Worm (Caenorhabditis elegans): ENCODE data around the gene C04B4.5.

The C04B4.5 gene

DNA sequence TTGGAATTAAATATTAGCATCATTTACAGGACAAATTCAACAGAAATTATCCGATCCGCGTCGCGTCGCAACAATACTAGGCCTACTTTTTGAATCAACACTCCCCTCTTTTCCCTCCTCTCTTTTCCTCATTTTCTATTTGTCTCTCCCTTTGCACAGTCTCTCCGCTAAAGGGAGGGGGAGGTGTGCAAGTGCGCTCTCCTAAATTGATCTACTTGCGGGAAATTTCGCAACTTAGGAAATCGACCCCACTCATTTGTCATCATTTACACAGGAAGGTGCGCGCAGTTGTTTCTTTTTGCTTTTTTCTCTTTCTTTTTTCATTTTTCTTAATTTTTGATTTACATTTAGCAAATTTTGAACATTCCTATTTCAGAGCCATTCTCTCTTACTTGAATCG, 5.2 kb downstream of the C04B4.5 start, which contains the start of gene C04B4.2:
Gene C04B4.2 (plus strand): TSS at position 371 of the 400 bp plus-strand sequence.
- TF ChIP-seq tbx-37 (GFP tag; conservative IDR thresholded peaks at IDR 0.05) (no peak), ceh-13 (GFP tag; optimal IDR thresholded peaks at IDR 0.05) (no peak), F13C5.2 (tag; optimal IDR thresholded peaks at IDR 0.05) (no peak), scrt-1 (GFP tag; IDR thresholded peaks at IDR 0.05) (no peak), B0310.2 (tag; optimal IDR thresholded peaks at IDR 0.05) (no peak), ets-7 (tag; optimal IDR thresholded peaks at IDR 0.05) (no peak), hmbx-1 (tag; optimal IDR thresholded peaks at IDR 0.05) (no peak), pes-1 (GFP tag; IDR thresholded peaks at IDR 0.05) (no peak), hmg-4 (GFP tag; optimal IDR thresholded peaks at IDR 0.05) (no peak), hnd-1 (tag; optimal IDR thresholded peaks at IDR 0.05) (no peak), tra-4 (tag; optimal IDR thresholded peaks at IDR 0.05) (no peak), ama-1 (optimal IDR thresholded peaks at IDR 0.05) (no peak), ceh-36 (tag; optimal IDR thresholded peaks at IDR 0.05) (no peak), aly-1 (tag; optimal IDR thresholded peaks at IDR 0.05) (no peak), flt-1 (GFP tag; IDR thresholded peaks at IDR 0.05) (no peak), sea-1 (GFP tag; conservative IDR thresholded peaks at IDR 0.05) (no peak), tbx-11 (GFP tag; IDR thresholded peaks at IDR 0.05) (no peak)

DNA sequence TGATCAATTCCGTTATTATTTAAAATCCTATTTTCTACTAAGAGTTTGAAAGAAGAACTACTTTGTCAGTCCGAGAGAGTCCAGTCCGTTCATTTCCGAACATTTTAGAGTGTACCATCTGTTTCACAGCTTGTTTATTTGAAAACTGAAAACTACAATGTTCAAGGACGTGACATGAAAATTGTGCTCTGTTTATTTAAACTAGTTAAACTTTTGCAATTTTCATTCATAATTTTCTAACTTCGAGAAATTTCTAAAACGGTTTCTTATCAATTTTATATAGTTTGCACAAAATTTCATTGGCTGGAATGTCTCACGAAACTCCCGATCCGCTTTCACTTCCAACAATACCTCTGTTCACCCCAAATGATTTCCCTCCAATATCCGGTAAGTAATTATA, 7.7 kb downstream of the C04B4.5 start, which contains the start of gene C04B4.1:
Gene C04B4.1 (plus strand): TSS at position 301 of the 400 bp plus-strand sequence.
- TF ChIP-seq aly-1 (tag; optimal IDR thresholded peaks at IDR 0.05) (no peak), tbx-11 (GFP tag; IDR thresholded peaks at IDR 0.05) (no peak)

DNA sequence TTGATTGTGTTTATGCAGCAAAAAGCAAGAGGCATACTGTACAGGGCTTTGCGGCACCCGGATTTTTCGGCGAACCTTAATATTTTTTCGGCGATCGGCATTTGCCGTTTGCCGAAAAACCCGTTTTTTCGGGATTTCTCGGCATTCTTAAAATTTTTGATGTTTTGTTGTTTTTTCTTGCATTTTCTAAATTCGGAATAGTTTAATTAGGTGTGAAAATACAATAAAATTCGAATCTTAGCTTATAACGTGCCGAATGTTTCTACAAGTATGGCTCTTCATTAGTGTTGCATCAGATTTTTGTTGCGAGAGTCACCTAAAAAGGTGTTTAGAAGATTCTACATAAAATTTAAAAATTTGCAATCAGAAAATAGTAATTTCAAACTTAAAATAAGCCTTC, 12.6 kb downstream of the C04B4.5 start, which contains the start of gene C04B4.6:
Gene C04B4.6 (minus strand): TSS at position 101 of the 400 bp plus-strand sequence.
- TF ChIP-seq F13C5.2 (tag; optimal IDR thresholded peaks at IDR 0.05) (no peak), hnd-1 (tag; optimal IDR thresholded peaks at IDR 0.05) (no peak), tra-4 (tag; optimal IDR thresholded peaks at IDR 0.05) (no peak), ceh-36 (tag; optimal IDR thresholded peaks at IDR 0.05) (no peak), tbx-11 (GFP tag; IDR thresholded peaks at IDR 0.05) (no peak), ceh-13 (GFP tag; optimal IDR thresholded peaks at IDR 0.05) (no peak), tbx-37 (GFP tag; conservative IDR thresholded peaks at IDR 0.05) (no peak), ets-7 (tag; optimal IDR thresholded peaks at IDR 0.05) (no peak), sea-1 (GFP tag; conservative IDR thresholded peaks at IDR 0.05) (no peak), hmbx-1 (tag; optimal IDR thresholded peaks at IDR 0.05) (no peak), flt-1 (GFP tag; IDR thresholded peaks at IDR 0.05) (no peak), ama-1 (optimal IDR thresholded peaks at IDR 0.05) (no peak), pes-1 (GFP tag; IDR thresholded peaks at IDR 0.05) (no peak), aly-1 (tag; optimal IDR thresholded peaks at IDR 0.05) (no peak), scrt-1 (GFP tag; IDR thresholded peaks at IDR 0.05) (no peak), B0310.2 (tag; optimal IDR thresholded peaks at IDR 0.05) (no peak), hmg-4 (GFP tag; optimal IDR thresholded peaks at IDR 0.05) (no peak)

DNA sequence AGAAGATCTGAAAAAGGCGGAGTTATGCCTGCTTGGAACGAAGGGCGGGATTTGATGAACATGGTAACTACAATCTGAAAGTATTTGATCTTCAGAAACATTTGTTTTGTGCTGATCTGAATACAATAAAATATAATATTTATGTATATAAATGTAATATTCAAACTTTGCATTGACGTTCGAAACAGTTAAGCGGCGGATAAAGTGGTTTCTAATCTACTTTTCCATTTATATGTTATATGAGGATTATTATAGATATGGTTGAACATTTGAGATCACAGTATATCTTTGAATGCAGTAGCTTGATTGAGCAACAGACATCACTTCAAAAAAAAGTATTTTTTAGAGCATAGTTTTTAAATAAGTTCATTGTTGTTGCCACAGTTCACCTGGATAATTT, 14.3 kb downstream of the C04B4.5 start, which contains the start of gene H19J13.2:
Gene H19J13.2 (minus strand): TSS at position 101 of the 400 bp plus-strand sequence.
- no peak for TF ChIP-seq sea-1 (GFP tag; conservative IDR thresholded peaks at IDR 0.05)

DNA sequence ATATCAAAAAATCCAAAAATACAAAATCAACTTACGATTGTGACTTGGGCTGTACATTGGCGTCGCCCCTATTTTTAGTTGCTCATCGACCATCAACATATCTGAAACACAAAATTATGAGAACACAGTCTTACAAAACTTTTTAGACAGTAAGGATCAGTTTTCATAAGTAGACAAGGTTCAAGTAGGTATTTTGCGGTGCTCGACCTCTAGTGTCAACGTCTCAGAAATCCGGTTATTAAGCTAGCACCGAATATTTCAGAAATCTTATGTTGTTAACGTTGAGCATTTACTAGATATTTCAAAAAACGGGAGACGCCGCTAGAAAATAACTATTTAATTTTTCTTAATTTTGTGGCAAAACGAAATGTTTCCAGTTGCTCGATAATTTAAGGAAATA, 17.3 kb downstream of the C04B4.5 start, which contains the start of gene otpl-8:
Gene otpl-8 (minus strand): TSS at position 101 of the 400 bp plus-strand sequence.
- no peak for TF ChIP-seq hmbx-1 (tag; optimal IDR thresholded peaks at IDR 0.05)
- no peak for TF ChIP-seq hmg-4 (GFP tag; optimal IDR thresholded peaks at IDR 0.05)
- TF ChIP-seq ceh-13 (GFP tag; optimal IDR thresholded peaks at IDR 0.05): no peak
- no peak for TF ChIP-seq ets-7 (tag; optimal IDR thresholded peaks at IDR 0.05)
- TF ChIP-seq tbx-11 (GFP tag; IDR thresholded peaks at IDR 0.05): no peak
- no peak for TF ChIP-seq scrt-1 (GFP tag; IDR thresholded peaks at IDR 0.05)
- no peak for TF ChIP-seq sea-1 (GFP tag; conservative IDR thresholded peaks at IDR 0.05)
- TF ChIP-seq aly-1 (tag; optimal IDR thresholded peaks at IDR 0.05): no peak
- TF ChIP-seq flt-1 (GFP tag; IDR thresholded peaks at IDR 0.05): no peak
- no peak for TF ChIP-seq hnd-1 (tag; optimal IDR thresholded peaks at IDR 0.05)
- TF ChIP-seq ceh-36 (tag; optimal IDR thresholded peaks at IDR 0.05): no peak
- TF ChIP-seq ama-1 (optimal IDR thresholded peaks at IDR 0.05): no peak
- no peak for TF ChIP-seq F13C5.2 (tag; optimal IDR thresholded peaks at IDR 0.05)
- TF ChIP-seq pes-1 (GFP tag; IDR thresholded peaks at IDR 0.05): no peak
- TF ChIP-seq tra-4 (tag; optimal IDR thresholded peaks at IDR 0.05): no peak
- TF ChIP-seq B0310.2 (tag; optimal IDR thresholded peaks at IDR 0.05): no peak
- no peak for TF ChIP-seq tbx-37 (GFP tag; conservative IDR thresholded peaks at IDR 0.05)

DNA sequence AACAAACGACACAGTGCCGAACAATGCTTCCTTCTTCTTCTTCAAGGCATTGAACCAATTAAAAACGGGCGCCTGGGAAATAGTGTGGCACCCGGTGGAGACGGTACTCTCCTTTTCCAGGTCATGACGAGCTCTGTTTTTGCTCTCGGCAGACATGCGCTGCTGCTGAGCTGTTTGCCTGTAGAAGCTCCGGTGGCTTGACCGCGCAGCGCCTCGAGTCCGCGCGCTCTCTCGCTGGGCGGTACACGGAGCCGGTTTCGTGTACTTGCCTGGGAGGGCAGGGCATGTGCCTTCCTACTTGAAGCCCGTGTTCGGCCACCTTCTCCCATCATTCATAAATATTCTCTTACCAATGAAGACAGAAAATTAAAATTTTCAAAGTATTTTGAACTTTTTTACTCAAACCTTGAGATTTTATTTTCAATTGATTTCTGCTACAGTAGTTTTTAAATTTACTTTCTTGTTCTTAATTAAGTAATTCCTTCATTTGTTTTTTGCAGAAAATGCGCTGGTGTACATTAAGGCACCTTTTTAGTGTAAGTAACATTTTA, 27.7 kb downstream of the C04B4.5 start, which contains the start of gene E01G6.1:
Gene E01G6.1 (plus strand): TSS at position 501 of the 551 bp plus-strand sequence.
- TF ChIP-seq hmbx-1 (tag; optimal IDR thresholded peaks at IDR 0.05): no peak
- no peak for TF ChIP-seq ama-1 (optimal IDR thresholded peaks at IDR 0.05)
- no peak for TF ChIP-seq flt-1 (GFP tag; IDR thresholded peaks at IDR 0.05)
- no peak for TF ChIP-seq scrt-1 (GFP tag; IDR thresholded peaks at IDR 0.05)
- TF ChIP-seq sea-1 (GFP tag; conservative IDR thresholded peaks at IDR 0.05): no peak
- no peak for TF ChIP-seq ets-7 (tag; optimal IDR thresholded peaks at IDR 0.05)
- TF ChIP-seq F13C5.2 (tag; optimal IDR thresholded peaks at IDR 0.05): no peak
- TF ChIP-seq hmg-4 (GFP tag; optimal IDR thresholded peaks at IDR 0.05): no peak
- TF ChIP-seq tbx-11 (GFP tag; IDR thresholded peaks at IDR 0.05): no peak
- TF ChIP-seq aly-1 (tag; optimal IDR thresholded peaks at IDR 0.05): no peak
- no peak for TF ChIP-seq ceh-13 (GFP tag; optimal IDR thresholded peaks at IDR 0.05)
- TF ChIP-seq tbx-37 (GFP tag; conservative IDR thresholded peaks at IDR 0.05): no peak
- TF ChIP-seq tra-4 (tag; optimal IDR thresholded peaks at IDR 0.05): no peak
- TF ChIP-seq ceh-36 (tag; optimal IDR thresholded peaks at IDR 0.05): no peak
- no peak for TF ChIP-seq hnd-1 (tag; optimal IDR thresholded peaks at IDR 0.05)
- TF ChIP-seq B0310.2 (tag; optimal IDR thresholded peaks at IDR 0.05): no peak
- no peak for TF ChIP-seq pes-1 (GFP tag; IDR thresholded peaks at IDR 0.05)

DNA sequence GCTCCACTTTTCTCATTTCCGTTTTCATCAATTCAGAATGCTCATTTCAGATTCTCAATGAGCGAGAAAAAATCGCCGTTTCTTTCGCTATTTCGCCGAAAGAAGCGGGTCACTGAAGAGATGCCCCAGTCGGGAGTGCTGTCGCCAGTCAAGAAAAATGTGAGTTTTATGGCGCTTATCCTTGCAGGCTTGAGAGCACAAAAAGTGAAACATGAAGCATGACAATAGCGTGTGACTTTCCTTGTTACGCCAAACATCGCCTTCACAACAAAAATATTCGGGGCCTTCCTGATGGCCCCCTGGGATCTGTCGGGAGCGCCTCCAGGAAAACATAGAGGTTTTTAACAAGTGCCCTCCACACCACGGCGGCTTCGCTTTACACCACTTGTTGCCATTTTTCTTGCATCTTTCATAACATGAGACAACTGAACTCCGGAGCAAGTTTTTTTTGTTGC, 31.5 kb downstream of the C04B4.5 start, which contains the start of gene E01G6.2:
Gene E01G6.2 (plus strand): TSS at position 51 of the 455 bp plus-strand sequence.
- TF ChIP-seq tbx-11 (GFP tag; IDR thresholded peaks at IDR 0.05) (no peak), ets-7 (tag; optimal IDR thresholded peaks at IDR 0.05) (no peak), scrt-1 (GFP tag; IDR thresholded peaks at IDR 0.05) (no peak), tra-4 (tag; optimal IDR thresholded peaks at IDR 0.05) (no peak), hmg-4 (GFP tag; optimal IDR thresholded peaks at IDR 0.05) (no peak), hmbx-1 (tag; optimal IDR thresholded peaks at IDR 0.05) (no peak)

Measured in whole organism, early embryonic.